Worm (Caenorhabditis elegans) whole organism, early embryonic: ENCODE results near the gene R02D5.10.

Experiments used
- ama-1 ChIP-seq: fragments of 150-350 bp; optimal IDR thresholded peaks from 2 replicates; lab custom pipeline; 2014
- ceh-36 ChIP-seq: sonication (generic microtip); optimal IDR thresholded peaks from 2 replicates; lab custom pipeline; 2016; ENCODE audit warnings: missing genetic modification characterization, inconsistent platforms, missing compliant biosample characterization
- hmbx-1 ChIP-seq: sonication (generic microtip); optimal IDR thresholded peaks from 2 replicates; lab custom pipeline; 2016; ENCODE audit warnings: mild to moderate bottlenecking, missing genetic modification characterization, missing compliant biosample characterization
- sea-1 ChIP-seq: fragments of 200-800 bp; sonication (Bioruptor generic); conservative IDR thresholded peaks from 2 replicates; pipeline ENCODE4 v1.3.6; 2022; ENCODE audit warnings: missing genetic modification characterization, missing compliant biosample characterization
- tbx-37 ChIP-seq: fragments of 200-800 bp; sonication (Bioruptor generic); conservative IDR thresholded peaks from 2 replicates; pipeline ENCODE4 v1.3.6; 2022; ENCODE audit warnings: missing genetic modification reagents, missing genetic modification characterization, missing compliant biosample characterization

DNA sequence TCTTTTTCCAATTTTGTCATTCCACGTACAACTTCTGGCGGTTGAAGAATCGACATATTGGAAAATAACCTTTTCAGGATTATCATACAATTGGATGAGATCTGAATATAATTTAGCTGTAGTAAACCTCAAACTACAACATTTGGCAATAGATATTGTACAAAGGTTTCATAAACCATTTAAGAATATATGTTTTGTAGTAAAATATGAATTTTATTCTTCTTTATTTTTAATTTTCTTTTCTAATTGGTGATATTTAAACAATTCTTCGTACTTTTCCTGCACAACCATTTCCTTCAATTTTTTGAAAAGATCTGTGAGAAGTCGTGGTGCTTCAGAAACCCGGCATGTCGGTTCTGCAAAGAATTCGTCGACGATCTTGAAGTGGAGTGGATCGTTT is 38.9 kb downstream of the R02D5.10 start, which contains the start of gene C53A5.17:
- TF ChIP-seq sea-1: no peak
- TF ChIP-seq hmbx-1 (tag; lab: Kevin White, UChicago): no peak
- no peak for TF ChIP-seq tbx-37 (GFP tag; lab: Robert Waterston, UW)
- no peak for TF ChIP-seq ama-1 (lab: Kevin White, UChicago)
- no peak for TF ChIP-seq ceh-36 (tag; lab: Kevin White, UChicago)
